Fruit fly (Drosophila melanogaster) whole organism, embryonic: ENCODE results near the gene CG31051.

Source experiments
- CG10979 ChIP-seq: fragments of 200-800 bp; sonication (Bioruptor generic); optimal IDR thresholded peaks from 2 replicates; lab custom pipeline; 2018; ENCODE audit warnings: missing biosample characterization, mild to moderate bottlenecking, missing genetic modification characterization, moderate library complexity
- CG12236 ChIP-seq: fragments of 200-800 bp; sonication (Bioruptor generic); optimal IDR thresholded peaks from 2 replicates; lab custom pipeline; 2016; ENCODE audit warnings: missing biosample characterization, missing genetic modification characterization
- CG13624 ChIP-seq: fragments of 200-800 bp; sonication (Bioruptor generic); optimal IDR thresholded peaks from 2 replicates; lab custom pipeline; 2016; ENCODE audit warnings: missing biosample characterization, missing genetic modification characterization
- CG14860 ChIP-seq: fragments of 200-800 bp; sonication (Bioruptor generic); IDR thresholded peaks from 3 replicates; pipeline ENCODE4 v1.3.6; 2022; ENCODE audit warnings: missing biosample characterization, missing genetic modification characterization; ENCODE audit not compliant: partially characterized antibody
- CG15011 ChIP-seq: fragments of 200-800 bp; sonication (Bioruptor generic); optimal IDR thresholded peaks from 3 replicates; lab custom pipeline; 2018; ENCODE audit warnings: missing biosample characterization, mild to moderate bottlenecking, missing genetic modification characterization
- CG16779 ChIP-seq: fragments of 200-800 bp; sonication (Bioruptor generic); IDR thresholded peaks from 2 replicates; pipeline ENCODE4 v1.3.6; 2022; ENCODE audit warnings: missing biosample characterization, missing genetic modification characterization
- CG18011 ChIP-seq: fragments of 200-800 bp; sonication (Bioruptor generic); optimal IDR thresholded peaks from 2 replicates; lab custom pipeline; 2017; ENCODE audit warnings: missing biosample characterization, missing genetic modification characterization, mild to moderate bottlenecking, moderate library complexity, missing genotype
- CG30403 ChIP-seq: fragments of 200-800 bp; sonication (Bioruptor generic); optimal IDR thresholded peaks from 3 replicates; lab custom pipeline; 2016; ENCODE audit warnings: missing biosample characterization, missing genetic modification characterization
- CG3163 ChIP-seq: fragments of 200-800 bp; sonication (Bioruptor generic); optimal IDR thresholded peaks from 3 replicates; lab custom pipeline; 2016; ENCODE audit warnings: missing biosample characterization, missing genetic modification characterization
- CG32767 ChIP-seq: fragments of 200-800 bp; sonication (Bioruptor generic); IDR thresholded peaks from 2 replicates; pipeline ENCODE4 v1.3.6; 2022; ENCODE audit warnings: missing biosample characterization, missing genetic modification characterization
- CG34422 ChIP-seq: fragments of 200-800 bp; sonication (Bioruptor generic); IDR thresholded peaks from 3 replicates; pipeline ENCODE4 v1.3.6; 2022; ENCODE audit warnings: missing biosample characterization, missing genetic modification characterization
- CG5245 ChIP-seq: fragments of 200-800 bp; sonication (Bioruptor generic); optimal IDR thresholded peaks from 3 replicates; lab custom pipeline; 2016; ENCODE audit warnings: missing biosample characterization, missing genetic modification characterization
- CG6175 ChIP-seq: fragments of 200-800 bp; sonication (Bioruptor generic); IDR thresholded peaks from 3 replicates; pipeline ENCODE4 v1.3.6; 2022; ENCODE audit warnings: missing biosample characterization, missing genetic modification characterization
- CG6791 ChIP-seq: fragments of 200-800 bp; sonication (Bioruptor generic); IDR thresholded peaks from 3 replicates; pipeline ENCODE4 v1.3.6; 2022; ENCODE audit warnings: missing biosample characterization, missing genetic modification characterization; ENCODE audit not compliant: partially characterized antibody
- CG8359 ChIP-seq: fragments of 200-800 bp; sonication (Bioruptor generic); optimal IDR thresholded peaks from 2 replicates; lab custom pipeline; 2017; ENCODE audit warnings: missing biosample characterization, mild to moderate bottlenecking, missing genetic modification characterization, borderline replicate concordance
- CG8388 ChIP-seq: fragments of 200-800 bp; sonication (Bioruptor generic); optimal IDR thresholded peaks from 2 replicates; lab custom pipeline; 2019; ENCODE audit warnings: missing biosample characterization, mild to moderate bottlenecking, missing genetic modification characterization, moderate library complexity
- CkIIα-i1 ChIP-seq: fragments of 200-800 bp; sonication (Bioruptor generic); IDR thresholded peaks from 2 replicates; pipeline ENCODE4 v1.3.6; 2022; ENCODE audit warnings: missing biosample characterization, missing genetic modification characterization
- Dll ChIP-seq: fragments of 200-800 bp; sonication (Bioruptor generic); IDR thresholded peaks from 4 replicates; pipeline ENCODE4 v1.3.6; 2022; ENCODE audit warnings: missing biosample characterization, missing genetic modification characterization; ENCODE audit not compliant: partially characterized antibody
- Elba2 ChIP-seq: fragments of 200-800 bp; sonication (Bioruptor generic); optimal IDR thresholded peaks from 3 replicates; lab custom pipeline; 2016; ENCODE audit warnings: missing biosample characterization, missing genetic modification characterization
- Ets97D ChIP-seq: fragments of 200-800 bp; sonication (Bioruptor generic); optimal IDR thresholded peaks from 3 replicates; lab custom pipeline; 2016; ENCODE audit warnings: missing biosample characterization, missing genetic modification characterization
- Lhr ChIP-seq: fragments of 200-800 bp; sonication (Bioruptor generic); optimal IDR thresholded peaks from 3 replicates; lab custom pipeline; 2017; ENCODE audit warnings: mild to moderate bottlenecking, missing biosample characterization, missing genetic modification reagents, missing genetic modification characterization
- Lpt ChIP-seq: fragments of >200 bp; optimal IDR thresholded peaks from 2 replicates; lab custom pipeline; 2018; ENCODE audit warnings: missing biosample characterization, missing genetic modification characterization
- NFAT ChIP-seq: fragments of 200-800 bp; sonication (Bioruptor generic); IDR thresholded peaks from 2 replicates; pipeline ENCODE4 v1.3.6; 2022; ENCODE audit warnings: missing biosample characterization, missing genetic modification characterization
- Neu2 ChIP-seq: fragments of 200-800 bp; sonication (Bioruptor generic); optimal IDR thresholded peaks from 3 replicates; lab custom pipeline; 2016; ENCODE audit warnings: missing biosample characterization, missing genetic modification characterization, borderline replicate concordance
- Rx ChIP-seq: fragments of 200-800 bp; sonication (Bioruptor generic); IDR thresholded peaks from 2 replicates; pipeline ENCODE4 v1.3.6; 2022; ENCODE audit warnings: missing biosample characterization, missing genetic modification characterization
- Trl ChIP-seq, 3 experiments: fragments of >200 bp in 2 of 3; fragments of 200-800 bp in 1 of 3; sonication (Bioruptor generic) in 1 of 3; optimal IDR thresholded peaks; 2 replicates in 1 of 3; 3 replicates in 2 of 3; lab custom pipeline; 2016 to 2017; ENCODE audit warnings: missing biosample characterization in 1 of 3, missing genetic modification characterization in 1 of 3
- YL-1 ChIP-seq: fragments of 200-800 bp; sonication (Bioruptor generic); optimal IDR thresholded peaks from 3 replicates; lab custom pipeline; 2017; ENCODE audit warnings: missing biosample characterization, mild to moderate bottlenecking, missing genetic modification characterization
- al ChIP-seq: fragments of 200-800 bp; sonication (Bioruptor generic); IDR thresholded peaks from 2 replicates; pipeline ENCODE4 v1.3.6; 2022; ENCODE audit warnings: missing biosample characterization, missing genetic modification characterization
- bab2 ChIP-seq: fragments of 200-800 bp; sonication (Bioruptor generic); optimal IDR thresholded peaks from 2 replicates; lab custom pipeline; 2016; ENCODE audit warnings: missing biosample characterization, missing genetic modification characterization
- bsh ChIP-seq, 2 experiments: fragments of 200-800 bp; sonication (Bioruptor generic); optimal IDR thresholded peaks; 2 replicates each; lab custom pipeline; 2017 to 2018; ENCODE audit warnings: mild to moderate bottlenecking in 2 of 2, missing biosample characterization in 2 of 2, missing genetic modification characterization in 2 of 2, moderate library complexity in 1 of 2
- cad ChIP-seq: fragments of >200 bp; optimal IDR thresholded peaks from 2 replicates; lab custom pipeline; 2017; ENCODE audit warnings: missing biosample characterization, missing genetic modification characterization
- cas ChIP-seq: fragments of 200-800 bp; sonication (Bioruptor generic); IDR thresholded peaks from 2 replicates; pipeline ENCODE4 v1.3.6; 2022; ENCODE audit warnings: missing biosample characterization, missing genetic modification characterization
- esg ChIP-seq: fragments of 200-800 bp; sonication (Bioruptor generic); conservative IDR thresholded peaks from 2 replicates; pipeline ENCODE4 v1.3.6; 2022; ENCODE audit warnings: missing biosample characterization, missing genetic modification characterization
- exex ChIP-seq: fragments of 200-800 bp; sonication (Bioruptor generic); optimal IDR thresholded peaks from 4 replicates; lab custom pipeline; 2018; ENCODE audit warnings: missing biosample characterization, mild to moderate bottlenecking, missing genetic modification characterization, moderate library complexity
- fru ChIP-seq: fragments of >200 bp; optimal IDR thresholded peaks from 2 replicates; lab custom pipeline; 2017
- ftz-f1 ChIP-seq: fragments of 200-800 bp; sonication (Bioruptor generic); optimal IDR thresholded peaks from 2 replicates; lab custom pipeline; 2016; ENCODE audit warnings: missing biosample characterization, missing genetic modification characterization
- gem ChIP-seq: fragments of 200-800 bp; sonication (Bioruptor generic); optimal IDR thresholded peaks from 2 replicates; lab custom pipeline; 2019; ENCODE audit warnings: missing biosample characterization, mild to moderate bottlenecking, missing genetic modification characterization, moderate library complexity
- grn ChIP-seq: fragments of 200-800 bp; sonication (Bioruptor generic); optimal IDR thresholded peaks from 3 replicates; lab custom pipeline; 2017; ENCODE audit warnings: missing biosample characterization, missing genetic modification characterization
- gro ChIP-seq: fragments of 200-800 bp; sonication (Bioruptor generic); optimal IDR thresholded peaks from 2 replicates; lab custom pipeline; 2016; ENCODE audit warnings: missing biosample characterization, missing genetic modification characterization
- jigr1 ChIP-seq: fragments of 200-800 bp; sonication (Bioruptor generic); IDR thresholded peaks from 3 replicates; pipeline ENCODE4 v1.3.6; 2022; ENCODE audit warnings: missing biosample characterization, missing genetic modification characterization
- lilli ChIP-seq: fragments of 200-800 bp; sonication (Bioruptor generic); optimal IDR thresholded peaks from 3 replicates; lab custom pipeline; 2016; ENCODE audit warnings: missing biosample characterization, missing genetic modification characterization
- mam ChIP-seq: fragments of 200-800 bp; sonication (Bioruptor generic); optimal IDR thresholded peaks from 3 replicates; lab custom pipeline; 2016; ENCODE audit warnings: missing biosample characterization, missing genetic modification characterization
- nom ChIP-seq: fragments of 200-800 bp; sonication (Bioruptor generic); optimal IDR thresholded peaks from 2 replicates; lab custom pipeline; 2017; ENCODE audit warnings: missing biosample characterization, missing genetic modification characterization, mild to moderate bottlenecking, moderate library complexity, missing genetic modification reagents
- peb ChIP-seq: fragments of 200-800 bp; sonication (Bioruptor generic); IDR thresholded peaks from 2 replicates; pipeline ENCODE4 v1.3.6; 2022; ENCODE audit warnings: missing biosample characterization, missing genetic modification characterization
- psq ChIP-seq: fragments of 200-800 bp; sonication (Bioruptor generic); optimal IDR thresholded peaks from 2 replicates; lab custom pipeline; 2017; ENCODE audit warnings: missing biosample characterization, missing genetic modification characterization
- sd ChIP-seq: fragments of 200-800 bp; sonication (Bioruptor generic); optimal IDR thresholded peaks from 3 replicates; lab custom pipeline; 2018; ENCODE audit warnings: missing biosample characterization, mild to moderate bottlenecking, missing genetic modification characterization, moderate library complexity
- seq ChIP-seq: fragments of 200-800 bp; sonication (Bioruptor generic); IDR thresholded peaks from 2 replicates; pipeline ENCODE4 v1.3.6; 2022; ENCODE audit warnings: missing biosample characterization, missing genetic modification characterization
- sim ChIP-seq: fragments of 200-800 bp; sonication (Bioruptor generic); IDR thresholded peaks from 2 replicates; pipeline ENCODE4 v1.3.6; 2022; ENCODE audit warnings: missing biosample characterization, missing genetic modification characterization
- slou ChIP-seq: fragments of 200-800 bp; sonication (Bioruptor generic); optimal IDR thresholded peaks from 3 replicates; lab custom pipeline; 2016; ENCODE audit warnings: missing biosample characterization, missing genetic modification characterization
- sr ChIP-seq: fragments of 200-800 bp; sonication (Bioruptor generic); IDR thresholded peaks from 3 replicates; pipeline ENCODE4 v1.3.6; 2022; ENCODE audit warnings: missing biosample characterization, missing genetic modification characterization
- stwl ChIP-seq: fragments of 200-800 bp; sonication (Bioruptor generic); optimal IDR thresholded peaks from 3 replicates; lab custom pipeline; 2018; ENCODE audit warnings: missing biosample characterization, mild to moderate bottlenecking, missing genetic modification characterization, moderate library complexity
- tll ChIP-seq, 2 experiments: fragments of 200-800 bp in 1 of 2; fragments of >200 bp in 1 of 2; sonication (Bioruptor generic) in 1 of 2; optimal IDR thresholded peaks; 2 replicates each; lab custom pipeline; 2017 to 2019; ENCODE audit warnings: missing biosample characterization in 2 of 2, missing genetic modification characterization in 2 of 2, mild to moderate bottlenecking in 1 of 2, moderate library complexity in 1 of 2

The CG31051 gene

dm6 chr3R:28556385-28556784 lies 36.1 kb upstream of the CG31051 start (continued):
- TF ChIP-seq seq (peak; percentile 50; the same call in 1 of the 2 replicates), exex (tag; lab: Kevin White, UChicago) (no peak), Neu2 (GFP tag; lab: Kevin White, UChicago) (no peak), Elba2 (GFP tag; lab: Kevin White, UChicago) (no peak), grn (no peak), CkIIα-i1 (no peak), fru (lab: Kevin White, UChicago) (no peak), CG5245 (GFP tag; lab: Kevin White, UChicago) (no peak), gro (GFP tag; lab: Kevin White, UChicago) (no peak), jigr1 (GFP tag; lab: Robert Waterston, UW) (no peak), esg (no peak), mam (GFP tag; lab: Kevin White, UChicago) (no peak), tll (GFP tag; optimal IDR thresholded peaks at IDR 0.05; lab: Kevin White, UChicago) (no peak), al (GFP tag; lab: Robert Waterston, UW) (no peak), bab2 (GFP tag; lab: Kevin White, UChicago) (peak; percentile 27), gem (tag; lab: Kevin White, UChicago) (peak; percentile 35), CG6791 (no peak), CG32767 (GFP tag; lab: Robert Waterston, UW) (no peak), slou (GFP tag; lab: Kevin White, UChicago) (no peak), CG13624 (GFP tag; lab: Kevin White, UChicago) (peak; percentile 1), nom (GFP tag; lab: Kevin White, UChicago) (no peak), NFAT (0 out of 2 replicates have a peak, but pooled peaks have one; percentile 8), ftz-f1 (GFP tag; lab: Kevin White, UChicago) (no peak), Lpt (GFP tag; lab: Kevin White, UChicago) (no peak), CG14860 (no peak), Dll (GFP tag; lab: Robert Waterston, UW) (no peak), sr (GFP tag; lab: Robert Waterston, UW) (no peak), CG10979 (no peak), CG3163 (GFP tag; lab: Kevin White, UChicago) (no peak), CG6175 (GFP tag; lab: Robert Waterston, UW) (no peak), sim (GFP tag; lab: Robert Waterston, UW) (no peak), CG8388 (GFP tag; lab: Kevin White, UChicago) (no peak), YL-1 (GFP tag; lab: Kevin White, UChicago) (no peak), Trl (optimal IDR thresholded peaks at IDR 0.05; lab: Kevin White, UChicago) (no peak), Trl (GFP tag; optimal IDR thresholded peaks at IDR 0.05; lab: Kevin White, UChicago) (no peak), CG18011 (GFP tag; lab: Kevin White, UChicago) (no peak), CG15011 (GFP tag; lab: Kevin White, UChicago) (peak; percentile 64), cad (GFP tag; lab: Kevin White, UChicago) (no peak), stwl (tag; lab: Kevin White, UChicago) (no peak), lilli (GFP tag; lab: Kevin White, UChicago) (no peak), Rx (no peak), CG8359 (GFP tag; lab: Kevin White, UChicago) (peak; percentile 6), Lhr (no peak), psq (GFP tag; lab: Kevin White, UChicago) (no peak), Ets97D (no peak), CG30403 (no peak), cas (GFP tag; lab: Robert Waterston, UW) (no peak), sd (tag; lab: Kevin White, UChicago) (peak; percentile 25), bsh (GFP tag; optimal IDR thresholded peaks at IDR 0.05; lab: Kevin White, UChicago) (peak in 1 of 2 experiments; percentile 44), peb (no peak), CG34422 (GFP tag; lab: Robert Waterston, UW) (no peak), CG16779 (GFP tag; lab: Robert Waterston, UW) (no peak), CG12236 (GFP tag; lab: Kevin White, UChicago) (no peak)
